Worm (Caenorhabditis elegans): ENCODE results near the gene F36A4.3.

- no peak for TF ChIP-seq lin-13 (GFP tag; optimal IDR thresholded peaks at IDR 0.05)
- no peak for TF ChIP-seq ceh-82 (tag; optimal IDR thresholded peaks at IDR 0.05)
- TF ChIP-seq lsy-2 (tag; optimal IDR thresholded peaks at IDR 0.05) = no peak
- no peak for TF ChIP-seq ztf-4 (tag; optimal IDR thresholded peaks at IDR 0.05)
- no peak for TF ChIP-seq dmd-4 (tag; optimal IDR thresholded peaks at IDR 0.05)
- TF ChIP-seq egl-27 (tag; optimal IDR thresholded peaks at IDR 0.05) = no peak
- no peak for TF ChIP-seq lin-39 (tag; optimal IDR thresholded peaks at IDR 0.05)
- no peak for TF ChIP-seq unc-55 (GFP tag; optimal IDR thresholded peaks at IDR 0.05)
- no peak for TF ChIP-seq sem-4 (tag; optimal IDR thresholded peaks at IDR 0.05)
- TF ChIP-seq ama-1 (optimal IDR thresholded peaks at IDR 0.05) = no peak
Measured at ce11 chrIV:4294552-4294951, 25.1 kb downstream of the F36A4.3 start, which contains the start of gene F15E6.3.
